ENCODE assay signal across 1 fruit fly cellular context in the genomic region with DNA sequence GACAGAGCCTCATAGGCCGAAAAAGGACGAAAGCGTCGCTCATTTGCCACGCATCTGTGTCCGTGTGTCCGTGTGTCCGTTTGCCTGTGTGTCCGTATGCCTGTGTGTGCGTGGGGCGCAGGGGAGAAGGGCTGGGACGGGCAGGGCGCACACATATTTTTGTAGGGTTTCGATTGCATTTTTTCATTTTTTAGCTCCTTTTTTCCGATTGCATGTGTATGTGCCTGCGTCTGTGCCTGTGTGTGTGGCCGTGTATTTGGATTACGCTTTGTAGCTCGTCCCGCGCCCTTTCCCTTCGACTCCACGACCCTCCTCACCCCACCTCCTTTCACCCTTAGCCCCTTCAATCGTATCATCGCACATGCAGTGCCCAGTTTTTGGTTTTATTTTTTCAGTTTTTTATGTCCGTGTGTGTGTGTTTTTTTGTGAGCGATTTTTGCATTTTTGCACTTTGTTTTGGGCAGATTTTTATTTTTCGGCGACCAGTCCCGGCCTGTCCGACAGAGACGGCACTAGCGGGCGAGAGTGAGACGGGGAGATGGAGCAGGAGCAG.
A peak's percentile ranks its signal among the peaks of the same experiment; 100 is the strongest.
TF ChIP-seq lines count a peak whose summit lies in the region.

No protein-coding gene starts in this region.

TF ChIP-seq in whole organism, prepupa, 60 proteins besides CTCF, POLR2A, EP300 and RAD21 (continued from another document):
- TF ChIP-seq Sox102F (GFP tag; optimal IDR thresholded peaks at IDR 0.05; lab: Kevin White, UChicago) (peak; percentile 72), Lpt (GFP tag; optimal IDR thresholded peaks at IDR 0.05; lab: Kevin White, UChicago) (no peak), CG6854 (GFP tag; optimal IDR thresholded peaks at IDR 0.05; lab: Kevin White, UChicago) (peak; percentile 91), Met (GFP tag; optimal IDR thresholded peaks at IDR 0.05; lab: Kevin White, UChicago) (peak; percentile 61)
